Fruit fly (Drosophila melanogaster) whole organism, prepupa: ENCODE measurements around the gene knk.

Source experiments
- CG10631 ChIP-seq: fragments of 200-800 bp; sonication (Bioruptor generic); optimal IDR thresholded peaks from 2 replicates; lab custom pipeline; 2016; ENCODE audit warnings: missing biosample characterization, missing genetic modification characterization
- CG11294 ChIP-seq: fragments of 200-800 bp; sonication (Bioruptor generic); IDR thresholded peaks from 2 replicates; pipeline ENCODE4 v1.3.6; 2022; ENCODE audit warnings: missing biosample characterization, missing genetic modification characterization
- CG11762 ChIP-seq: fragments of 200-800 bp; sonication (Bioruptor generic); optimal IDR thresholded peaks from 3 replicates; lab custom pipeline; 2016; ENCODE audit warnings: missing biosample characterization, missing genetic modification characterization; ENCODE audit not compliant: insufficient read depth
- CG15336 ChIP-seq: fragments of 200-800 bp; sonication (Bioruptor generic); IDR thresholded peaks from 2 replicates; pipeline ENCODE4 v1.3.6; 2022; ENCODE audit warnings: missing biosample characterization, missing genetic modification characterization
- CG1621 ChIP-seq: fragments of 200-800 bp; sonication (Bioruptor generic); optimal IDR thresholded peaks from 3 replicates; lab custom pipeline; 2018; ENCODE audit warnings: missing biosample characterization, mild to moderate bottlenecking, missing genetic modification characterization
- CG3032 ChIP-seq: fragments of 200-800 bp; optimal IDR thresholded peaks from 2 replicates; lab custom pipeline; 2019; ENCODE audit warnings: missing biosample characterization, mild to moderate bottlenecking, missing genetic modification characterization, moderate library complexity
- CG4318 ChIP-seq: fragments of 200-800 bp; sonication (Bioruptor generic); optimal IDR thresholded peaks from 3 replicates; lab custom pipeline; 2017; ENCODE audit warnings: missing biosample characterization, mild to moderate bottlenecking, missing genetic modification characterization
- CG6163 ChIP-seq: fragments of 200-800 bp; sonication (Bioruptor generic); IDR thresholded peaks from 3 replicates; pipeline ENCODE4 v1.3.6; 2022; ENCODE audit warnings: missing biosample characterization, missing genetic modification characterization
- CG6792 ChIP-seq: fragments of 200-800 bp; sonication (Bioruptor generic); optimal IDR thresholded peaks from 3 replicates; lab custom pipeline; 2016; ENCODE audit warnings: missing biosample characterization, missing genetic modification characterization
- CG6854 ChIP-seq: fragments of 200-800 bp; sonication (Bioruptor generic); optimal IDR thresholded peaks from 2 replicates; lab custom pipeline; 2017; ENCODE audit warnings: missing biosample characterization, mild to moderate bottlenecking, missing genetic modification characterization
- CG7368 ChIP-seq: fragments of 200-800 bp; sonication (Bioruptor generic); optimal IDR thresholded peaks from 3 replicates; lab custom pipeline; 2016; ENCODE audit warnings: missing biosample characterization, missing genetic modification characterization
- CG8119 ChIP-seq: fragments of 200-800 bp; sonication (Bioruptor generic); IDR thresholded peaks from 3 replicates; pipeline ENCODE4 v1.3.6; 2022; ENCODE audit warnings: missing biosample characterization, missing genetic modification characterization
- CG8319 ChIP-seq: fragments of 200-800 bp; sonication (Bioruptor generic); optimal IDR thresholded peaks from 3 replicates; lab custom pipeline; 2016; ENCODE audit warnings: missing biosample characterization, missing genetic modification characterization
- CG8632 ChIP-seq: fragments of 200-800 bp; sonication (Bioruptor generic); optimal IDR thresholded peaks from 3 replicates; lab custom pipeline; 2016; ENCODE audit warnings: missing biosample characterization, missing genetic modification characterization
- Eip75B ChIP-seq: fragments of 200-800 bp; sonication (Bioruptor generic); optimal IDR thresholded peaks from 3 replicates; lab custom pipeline; 2016; ENCODE audit warnings: missing biosample characterization, missing genetic modification characterization
- Eip78C ChIP-seq: fragments of 200-800 bp; sonication (Bioruptor generic); peaks from one replicate; lab custom pipeline; 2016; ENCODE audit warnings: missing biosample characterization, missing genetic modification characterization
- Eip93F ChIP-seq: fragments of 200-800 bp; sonication (Bioruptor generic); optimal IDR thresholded peaks from 2 replicates; lab custom pipeline; 2016; ENCODE audit warnings: missing biosample characterization, mild to moderate bottlenecking, missing genetic modification characterization
- Ets21C ChIP-seq: fragments of 200-800 bp; sonication (Bioruptor generic); optimal IDR thresholded peaks from 3 replicates; lab custom pipeline; 2016; ENCODE audit warnings: missing biosample characterization, missing genetic modification characterization
- Ets96B ChIP-seq: fragments of 200-800 bp; optimal IDR thresholded peaks from 2 replicates; lab custom pipeline; 2019; ENCODE audit warnings: missing biosample characterization, mild to moderate bottlenecking, missing genetic modification characterization, moderate library complexity
- Gug ChIP-seq: fragments of 200-800 bp; sonication (Bioruptor generic); IDR thresholded peaks from 2 replicates; pipeline ENCODE4 v1.3.6; 2022; ENCODE audit warnings: missing biosample characterization, missing genetic modification characterization
- Hr4 ChIP-seq: fragments of 200-800 bp; sonication (Bioruptor generic); optimal IDR thresholded peaks from 3 replicates; lab custom pipeline; 2016; ENCODE audit warnings: missing biosample characterization, missing genetic modification characterization
- Lpt ChIP-seq: fragments of 200-800 bp; sonication (Bioruptor generic); optimal IDR thresholded peaks from 3 replicates; lab custom pipeline; 2016; ENCODE audit warnings: missing biosample characterization, missing genetic modification characterization
- Met ChIP-seq: fragments of 200-800 bp; sonication (Bioruptor generic); optimal IDR thresholded peaks from 3 replicates; lab custom pipeline; 2016; ENCODE audit warnings: missing biosample characterization, missing genetic modification characterization
- achi ChIP-seq: fragments of 200-800 bp; sonication (Bioruptor generic); optimal IDR thresholded peaks from 3 replicates; lab custom pipeline; 2016; ENCODE audit warnings: missing biosample characterization, missing genetic modification characterization
- acj6 ChIP-seq: fragments of 200-800 bp; sonication (Bioruptor generic); optimal IDR thresholded peaks from 3 replicates; lab custom pipeline; 2016; ENCODE audit warnings: missing biosample characterization, missing genetic modification characterization
- cyc ChIP-seq: fragments of 200-800 bp; sonication (Bioruptor generic); optimal IDR thresholded peaks from 3 replicates; lab custom pipeline; 2016; ENCODE audit warnings: missing biosample characterization, missing genetic modification characterization
- dac ChIP-seq: fragments of 200-800 bp; sonication (Bioruptor generic); optimal IDR thresholded peaks from 2 replicates; lab custom pipeline; 2017; ENCODE audit warnings: missing biosample characterization, mild to moderate bottlenecking, missing genetic modification characterization
- eg ChIP-seq: fragments of 200-800 bp; sonication (Bioruptor generic); IDR thresholded peaks from 3 replicates; pipeline ENCODE4 v1.3.6; 2022; ENCODE audit warnings: missing biosample characterization, missing genetic modification characterization
- esn ChIP-seq: fragments of 200-800 bp; sonication (Bioruptor generic); optimal IDR thresholded peaks from 2 replicates; lab custom pipeline; 2016; ENCODE audit warnings: missing biosample characterization, mild to moderate bottlenecking, missing genetic modification characterization, moderate library complexity
- fd59A ChIP-seq: fragments of 200-800 bp; sonication (Bioruptor generic); optimal IDR thresholded peaks from 2 replicates; lab custom pipeline; 2017; ENCODE audit warnings: missing biosample characterization, mild to moderate bottlenecking, missing genetic modification characterization, missing genetic modification reagents
- fkh ChIP-seq: fragments of 200-800 bp; sonication (Bioruptor generic); optimal IDR thresholded peaks from 3 replicates; lab custom pipeline; 2017; ENCODE audit warnings: missing biosample characterization, mild to moderate bottlenecking, missing genetic modification characterization, moderate library complexity
- lz ChIP-seq: fragments of 200-800 bp; sonication (Bioruptor generic); optimal IDR thresholded peaks from 3 replicates; lab custom pipeline; 2016; ENCODE audit warnings: missing biosample characterization, missing genetic modification characterization
- net ChIP-seq: fragments of 200-800 bp; sonication (Bioruptor generic); optimal IDR thresholded peaks from 3 replicates; lab custom pipeline; 2016; ENCODE audit warnings: missing biosample characterization, missing genetic modification characterization
- pdm3 ChIP-seq: fragments of 200-800 bp; sonication (Bioruptor generic); optimal IDR thresholded peaks from 3 replicates; lab custom pipeline; 2016; ENCODE audit warnings: missing biosample characterization, missing genetic modification characterization
- salr ChIP-seq, 2 experiments: fragments of 200-800 bp; sonication (Bioruptor generic); optimal IDR thresholded peaks; 3 replicates each; lab custom pipeline; 2016 to 2018; ENCODE audit warnings: missing biosample characterization in 2 of 2, missing genetic modification characterization in 2 of 2, mild to moderate bottlenecking in 1 of 2
- spab ChIP-seq: fragments of 200-800 bp; sonication (Bioruptor generic); optimal IDR thresholded peaks from 2 replicates; lab custom pipeline; 2017; ENCODE audit warnings: missing biosample characterization, mild to moderate bottlenecking, missing genetic modification characterization, missing genetic modification reagents
- svp ChIP-seq: fragments of 200-800 bp; sonication (Bioruptor generic); peaks from one replicate; lab custom pipeline; 2016; ENCODE audit warnings: missing biosample characterization, missing genetic modification characterization

Gene knk

dm6 chr3R:10153957-10154685 lies 28.7 kb upstream of the knk start:
- TF ChIP-seq CG6163 (GFP tag; lab: Robert Waterston, UW) (peak; percentile 79; the same call in 2 of the 3 replicates), dac (GFP tag; lab: Kevin White, UChicago) (peak; percentile 60), Gug (GFP tag; lab: Robert Waterston, UW) (peak; percentile 62), svp (GFP tag; lab: Kevin White, UChicago) (no peak), Ets21C (GFP tag; lab: Kevin White, UChicago) (no peak), CG11762 (GFP tag; lab: Kevin White, UChicago) (peak; percentile 19), esn (GFP tag; lab: Kevin White, UChicago) (no peak), CG1621 (no peak), fd59A (GFP tag; lab: Kevin White, UChicago) (no peak), CG6792 (GFP tag; lab: Kevin White, UChicago) (peak; percentile 19), Lpt (GFP tag; lab: Kevin White, UChicago) (peak; percentile 41), pdm3 (GFP tag; lab: Kevin White, UChicago) (peak; percentile 58), CG15336 (peak; percentile 87), CG10631 (GFP tag; lab: Kevin White, UChicago) (peak; percentile 34), salr (GFP tag; optimal IDR thresholded peaks at IDR 0.05; lab: Kevin White, UChicago) (peak in 1 of 2 experiments; percentile 33), CG8319 (peak; percentile 8), Hr4 (GFP tag; lab: Kevin White, UChicago) (peak; percentile 75), CG4318 (GFP tag; lab: Kevin White, UChicago) (peak; percentile 37), CG11294 (GFP tag; lab: Robert Waterston, UW) (peak; percentile 53; the same call in 1 of the 2 replicates), net (GFP tag; lab: Kevin White, UChicago) (no peak), Eip75B (GFP tag; lab: Kevin White, UChicago) (peak; percentile 23), CG8632 (GFP tag; lab: Kevin White, UChicago) (no peak), CG6854 (GFP tag; lab: Kevin White, UChicago) (no peak), Eip93F (GFP tag; lab: Kevin White, UChicago) (no peak), achi (GFP tag; lab: Kevin White, UChicago) (peak; percentile 61), cyc (GFP tag; lab: Kevin White, UChicago) (no peak), CG7368 (GFP tag; lab: Kevin White, UChicago) (peak; percentile 16), spab (GFP tag; lab: Kevin White, UChicago) (peak; percentile 2), eg (no peak; the same call in none of the 3 replicates), lz (GFP tag; lab: Kevin White, UChicago) (no peak), acj6 (GFP tag; lab: Kevin White, UChicago) (peak; percentile 33), CG8119 (GFP tag; lab: Robert Waterston, UW) (peak; percentile 74), Met (no peak), CG3032 (tag; lab: Kevin White, UChicago) (no peak)

DNA sequence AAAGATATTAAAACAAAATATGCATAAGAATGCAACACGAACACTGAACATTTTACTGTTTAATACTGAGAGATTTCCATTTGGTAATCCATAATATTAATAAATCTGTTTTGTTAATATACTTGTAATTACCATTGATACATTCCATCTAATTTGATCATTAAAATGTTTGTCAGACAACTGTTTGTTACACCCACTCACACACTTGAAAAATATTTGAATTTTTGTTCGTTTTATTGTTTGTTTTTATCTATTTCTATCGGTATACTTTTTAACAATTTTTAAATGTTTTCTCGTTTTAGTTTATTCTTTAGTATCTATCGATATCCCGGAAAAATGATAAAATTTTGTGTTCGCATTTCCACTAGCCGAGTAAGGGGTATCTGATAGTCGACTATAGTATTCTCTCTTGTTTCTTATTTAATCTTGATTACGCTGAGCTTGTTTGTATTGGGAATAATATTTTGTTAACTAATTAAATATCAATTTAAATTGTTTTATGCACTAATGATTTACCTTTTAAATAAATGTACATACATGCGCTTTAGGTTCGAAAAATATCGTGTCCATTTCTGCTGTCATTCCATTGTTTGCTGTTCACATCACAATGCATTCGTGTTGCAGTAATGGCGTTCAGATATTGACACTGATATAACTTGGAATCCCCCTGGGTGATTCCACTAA lies 26.5 kb upstream of the knk start, which contains the start of gene CG34303:
Gene CG34303, minus strand, starts transcription at position 51 of the 684 bp plus-strand sequence.
- TF ChIP-seq Ets96B (tag; lab: Kevin White, UChicago) (no peak), Eip78C (GFP tag; lab: Kevin White, UChicago) (peak; percentile 27)
- TF ChIP-seq, all 60 proteins: peak for 1

DNA sequence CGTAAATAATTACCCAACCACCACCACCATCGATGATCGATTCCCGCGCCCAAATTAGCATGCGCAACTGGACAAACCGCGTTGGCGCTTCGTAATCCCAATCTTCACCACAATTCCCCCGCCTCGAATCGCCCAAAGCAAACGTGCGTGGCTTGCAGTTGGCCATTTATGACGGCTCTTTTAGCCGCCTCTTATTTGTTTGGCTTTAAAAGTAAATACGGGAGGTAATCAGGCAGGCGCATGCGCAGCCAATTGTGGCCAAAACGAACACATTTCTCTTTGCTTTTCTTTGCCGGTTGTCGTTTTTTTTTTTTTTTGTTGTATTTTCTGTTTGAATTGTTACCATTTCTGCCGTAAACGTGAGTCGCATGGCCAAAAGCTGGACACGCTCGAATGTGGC lies 25.1 kb upstream of the knk start:
- TF ChIP-seq cyc (GFP tag; lab: Kevin White, UChicago), result no peak
- TF ChIP-seq fkh (GFP tag; lab: Kevin White, UChicago), result peak; percentile 37
